Worm (Caenorhabditis elegans) whole organism, L2 larva: ENCODE data around the gene phy-2.

Source experiments
- C34F6.9 ChIP-seq: fragments of 150-350 bp; optimal IDR thresholded peaks from 2 replicates; lab custom pipeline; 2014; ENCODE audit warnings: missing biosample characterization, missing genetic modification characterization
- R02D3.7 ChIP-seq: fragments of 150-350 bp; optimal IDR thresholded peaks from 2 replicates; lab custom pipeline; 2014; ENCODE audit warnings: missing biosample characterization, missing genetic modification characterization
- Y55F3AM.14 ChIP-seq: fragments of 200-800 bp; sonication (Bioruptor generic); optimal IDR thresholded peaks from 2 replicates; lab custom pipeline; 2018; ENCODE audit warnings: mild to moderate bottlenecking, missing genetic modification characterization, missing compliant biosample characterization
- alr-1 ChIP-seq: fragments of 150-350 bp; optimal IDR thresholded peaks from 2 replicates; lab custom pipeline; 2014; ENCODE audit warnings: missing biosample characterization, missing genetic modification characterization
- aly-2 ChIP-seq: fragments of 150-350 bp; optimal IDR thresholded peaks from 2 replicates; lab custom pipeline; 2014; ENCODE audit warnings: missing biosample characterization, missing genetic modification characterization
- ama-1 ChIP-seq: fragments of 150-350 bp; optimal IDR thresholded peaks from 2 replicates; lab custom pipeline; 2018; ENCODE audit warnings: inconsistent platforms
- ceh-16 ChIP-seq: fragments of 150-350 bp; optimal IDR thresholded peaks from 2 replicates; lab custom pipeline; 2014; ENCODE audit warnings: missing biosample characterization, missing genetic modification characterization
- crh-2 ChIP-seq: sonication (generic microtip); optimal IDR thresholded peaks from 2 replicates; lab custom pipeline; 2017; ENCODE audit warnings: missing biosample characterization, missing genetic modification characterization
- egl-27 ChIP-seq: sonication (generic microtip); optimal IDR thresholded peaks from 3 replicates; lab custom pipeline; 2017; ENCODE audit warnings: missing biosample characterization, missing genetic modification reagents, missing genetic modification characterization
- elt-1 ChIP-seq: fragments of 150-350 bp; optimal IDR thresholded peaks from 2 replicates; lab custom pipeline; 2014; ENCODE audit warnings: missing biosample characterization, missing genetic modification characterization
- gmeb-1 ChIP-seq: fragments of 150-350 bp; optimal IDR thresholded peaks from 2 replicates; lab custom pipeline; 2014; ENCODE audit warnings: missing biosample characterization, missing genetic modification characterization
- lin-11 ChIP-seq: fragments of 150-350 bp; sonication (generic microtip); optimal IDR thresholded peaks from 2 replicates; lab custom pipeline; 2014; ENCODE audit warnings: missing biosample characterization, missing genetic modification characterization, inconsistent platforms, mixed read lengths
- lin-39 ChIP-seq: fragments of 150-350 bp; optimal IDR thresholded peaks from 2 replicates; lab custom pipeline; 2014; ENCODE audit warnings: missing biosample characterization, missing genetic modification reagents, missing genetic modification characterization
- lsy-2 ChIP-seq, 2 experiments: fragments of 150-350 bp in 1 of 2; sonication (generic microtip) in 1 of 2; optimal IDR thresholded peaks; 2 replicates each; lab custom pipeline; 2014 to 2017; ENCODE audit warnings: missing biosample characterization in 2 of 2, missing genetic modification characterization in 2 of 2
- mab-5 ChIP-seq: fragments of 150-350 bp; optimal IDR thresholded peaks from 2 replicates; lab custom pipeline; 2014; ENCODE audit warnings: missing biosample characterization, missing genetic modification characterization
- mbf-1 ChIP-seq: sonication (generic microtip); optimal IDR thresholded peaks from 2 replicates; lab custom pipeline; 2017; ENCODE audit warnings: missing biosample characterization, missing genetic modification characterization
- mdl-1 ChIP-seq, 2 experiments: fragments of 150-350 bp in 1 of 2; sonication (generic microtip) in 1 of 2; optimal IDR thresholded peaks; 2 replicates each; lab custom pipeline; 2017; ENCODE audit warnings: missing biosample characterization in 2 of 2, missing genetic modification characterization in 2 of 2
- nhr-10 ChIP-seq: sonication (generic microtip); optimal IDR thresholded peaks from 2 replicates; lab custom pipeline; 2017; ENCODE audit warnings: missing biosample characterization, missing genetic modification characterization
- nhr-12 ChIP-seq: fragments of 150-350 bp; optimal IDR thresholded peaks from 2 replicates; lab custom pipeline; 2014; ENCODE audit warnings: missing biosample characterization, missing genetic modification characterization
- nhr-129 ChIP-seq: fragments of 150-350 bp; optimal IDR thresholded peaks from 2 replicates; lab custom pipeline; 2014; ENCODE audit warnings: missing biosample characterization, missing genetic modification characterization
- nhr-25 ChIP-seq: fragments of 150-350 bp; sonication (generic microtip); optimal IDR thresholded peaks from 3 replicates; lab custom pipeline; 2014; ENCODE audit warnings: missing biosample characterization, missing genetic modification characterization
- nhr-6 ChIP-seq: fragments of 150-350 bp; optimal IDR thresholded peaks from 2 replicates; lab custom pipeline; 2014; ENCODE audit warnings: missing biosample characterization, missing genetic modification characterization
- sem-4 ChIP-seq: fragments of 150-350 bp; optimal IDR thresholded peaks from 2 replicates; lab custom pipeline; 2014; ENCODE audit warnings: missing biosample characterization, missing genetic modification reagents, missing genetic modification characterization
- skn-1 ChIP-seq: sonication (generic microtip); optimal IDR thresholded peaks from 2 replicates; lab custom pipeline; 2017; ENCODE audit warnings: missing biosample characterization, missing genetic modification characterization
- sma-3 ChIP-seq: sonication (generic microtip); optimal IDR thresholded peaks from 2 replicates; lab custom pipeline; 2016; ENCODE audit warnings: missing genetic modification reagents, missing genetic modification characterization, missing compliant biosample characterization
- sma-9 ChIP-seq, 2 experiments: fragments of 150-350 bp in 1 of 2; sonication (generic microtip) in 1 of 2; optimal IDR thresholded peaks; 2 replicates each; lab custom pipeline; 2014 to 2016; ENCODE audit warnings: missing genetic modification characterization in 2 of 2, mild to moderate bottlenecking in 1 of 2, missing biosample characterization in 1 of 2, missing compliant biosample characterization in 1 of 2, missing genetic modification reagents in 1 of 2, moderate library complexity in 1 of 2
- snpc-4 ChIP-seq: fragments of 150-350 bp; optimal IDR thresholded peaks from 2 replicates; lab custom pipeline; 2014; ENCODE audit warnings: missing biosample characterization, missing genetic modification characterization
- unc-39 ChIP-seq: fragments of 150-350 bp; optimal IDR thresholded peaks from 2 replicates; lab custom pipeline; 2014; ENCODE audit warnings: missing biosample characterization, missing genetic modification characterization
- unc-55 ChIP-seq: fragments of 150-350 bp; sonication (generic microtip); optimal IDR thresholded peaks from 3 replicates; lab custom pipeline; 2014; ENCODE audit warnings: missing biosample characterization, missing genetic modification reagents, missing genetic modification characterization
- ztf-1 ChIP-seq: fragments of 200-800 bp; sonication (Bioruptor generic); conservative IDR thresholded peaks from 2 replicates; pipeline ENCODE4 v1.3.6; 2022; ENCODE audit warnings: missing genetic modification characterization, missing compliant biosample characterization
- ztf-11 ChIP-seq: sonication (generic microtip); optimal IDR thresholded peaks from 2 replicates; lab custom pipeline; 2017; ENCODE audit warnings: missing biosample characterization, missing genetic modification characterization

phy-2 gene

DNA sequence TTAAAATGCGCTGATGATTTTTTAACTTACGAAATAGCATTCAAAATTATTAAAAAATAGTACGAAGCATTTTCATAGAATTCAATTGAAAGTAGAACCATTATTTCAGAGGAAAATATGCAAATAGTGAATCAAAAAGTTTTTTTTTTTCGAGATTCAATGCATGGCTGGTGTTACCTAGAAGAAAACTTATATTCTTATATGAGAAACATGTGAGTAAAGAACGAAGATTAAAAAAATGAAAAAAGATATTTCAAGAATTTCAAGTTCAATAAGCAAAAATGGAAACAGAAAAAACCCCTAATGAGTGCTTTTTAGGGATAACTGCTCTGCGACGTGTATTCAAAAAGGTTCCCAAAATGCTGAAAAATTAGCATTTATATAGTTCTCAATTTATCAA lies 20.2 kb upstream of the phy-2 start, which contains the start of gene sre-16:
TSS of gene sre-16 (minus strand) at position 101 of the 400 bp plus-strand sequence.
- TF ChIP-seq mab-5 (tag; lab: Kevin White, UChicago) (no peak), sem-4 (no peak), mdl-1 (tag; optimal IDR thresholded peaks at IDR 0.05; lab: Kevin White, UChicago) (no peak), ceh-16 (tag; lab: Kevin White, UChicago) (no peak), alr-1 (tag; lab: Kevin White, UChicago) (no peak), nhr-25 (tag; lab: Kevin White, UChicago) (no peak)

ce11 chrIV:12229679-12230078 lies 13.9 kb upstream of the phy-2 start, which contains the start of gene sre-18:
Gene sre-18, minus strand, starts transcription at chrIV:12229779.
- no peak for TF ChIP-seq lin-39
- TF ChIP-seq aly-2 (tag; lab: Kevin White, UChicago) = no peak
- no peak for TF ChIP-seq lsy-2 (tag; optimal IDR thresholded peaks at IDR 0.05; lab: Kevin White, UChicago)
- TF ChIP-seq nhr-6 (tag; lab: Kevin White, UChicago) = no peak
- no peak for TF ChIP-seq mab-5 (tag; lab: Kevin White, UChicago)
- TF ChIP-seq elt-1 (tag; lab: Kevin White, UChicago) = no peak
- TF ChIP-seq nhr-12 (tag; lab: Kevin White, UChicago) = no peak
- TF ChIP-seq unc-55 (GFP tag; lab: Kevin White, UChicago) = no peak
- TF ChIP-seq sma-9 (GFP tag; optimal IDR thresholded peaks at IDR 0.05; lab: Kevin White, UChicago) = no peak
- TF ChIP-seq sma-9 (tag; optimal IDR thresholded peaks at IDR 0.05; lab: Kevin White, UChicago) = no peak
- no peak for TF ChIP-seq ztf-11 (tag; lab: Kevin White, UChicago)
- TF ChIP-seq R02D3.7 = no peak
- TF ChIP-seq mbf-1 (tag; lab: Kevin White, UChicago) = no peak
- no peak for TF ChIP-seq snpc-4 (tag; lab: Kevin White, UChicago)

ce11 chrIV:12227012-12227411 lies 11.2 kb upstream of the phy-2 start, which contains the start of gene mlt-3:
Gene mlt-3, minus strand, starts transcription at chrIV:12227112.
- TF ChIP-seq sma-3 (peak; percentile 39), nhr-12 (tag; lab: Kevin White, UChicago) (no peak), unc-39 (tag; lab: Kevin White, UChicago) (no peak)

- TF ChIP-seq nhr-129 (tag; lab: Kevin White, UChicago) (no peak), snpc-4 (tag; lab: Kevin White, UChicago) (no peak), R02D3.7 (no peak), egl-27 (no peak), ama-1 (lab: Kevin White, UChicago) (no peak), skn-1 (tag; lab: Kevin White, UChicago) (no peak), nhr-25 (tag; lab: Kevin White, UChicago) (no peak), gmeb-1 (tag; lab: Kevin White, UChicago) (no peak), C34F6.9 (tag; lab: Kevin White, UChicago) (no peak), crh-2 (tag; lab: Kevin White, UChicago) (no peak), lin-11 (tag; lab: Kevin White, UChicago) (no peak), nhr-10 (tag; lab: Kevin White, UChicago) (no peak), ztf-1 (GFP tag; lab: Robert Waterston, UW) (no peak)
Measured at ce11 chrIV:12219309-12219708, 3.5 kb upstream of the phy-2 start, which contains the start of gene F35G2.5. Gene F35G2.5, plus strand, starts transcription at chrIV:12219609.

DNA sequence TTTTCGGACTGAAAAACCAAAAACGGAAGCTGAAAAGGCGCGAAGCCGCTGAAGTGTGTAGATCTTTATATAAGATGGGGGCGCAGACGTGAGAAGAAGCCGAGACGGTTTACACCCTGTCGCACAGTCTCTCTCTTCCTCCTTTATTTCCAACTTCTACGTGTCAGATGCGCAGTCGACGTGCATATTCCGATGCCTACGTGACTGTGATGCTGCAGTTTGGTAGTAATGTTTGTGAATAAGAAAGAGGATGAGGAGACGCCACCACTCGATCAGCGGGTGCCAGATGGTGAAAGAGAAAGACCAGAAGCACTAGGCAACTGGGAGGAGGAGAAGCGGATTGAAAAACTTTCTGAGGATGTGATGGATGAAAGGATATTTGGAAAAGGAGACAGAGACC lies 2.5 kb upstream of the phy-2 start:
- no peak for TF ChIP-seq C34F6.9 (tag; lab: Kevin White, UChicago)
- peak; percentile 5 for TF ChIP-seq nhr-129 (tag; lab: Kevin White, UChicago)

ce11 chrIV:12217142-12217541 lies 1.4 kb upstream of the phy-2 start:
- peak; percentile 43 for TF ChIP-seq nhr-129 (tag; lab: Kevin White, UChicago)
- TF ChIP-seq ama-1 (lab: Kevin White, UChicago) = peak; percentile 22
- no peak for TF ChIP-seq Y55F3AM.14
- TF ChIP-seq, all 48 proteins: peak for 2
